Fruit fly (Drosophila melanogaster): ENCODE results near the gene CG14736.

- TF ChIP-seq pan (optimal IDR thresholded peaks at IDR 0.05) (no peak), OdsH (GFP tag; optimal IDR thresholded peaks at IDR 0.05) (no peak), Hnf4 (GFP tag; optimal IDR thresholded peaks at IDR 0.05) (no peak), psq (GFP tag; optimal IDR thresholded peaks at IDR 0.05) (no peak), CG9705 (GFP tag; optimal IDR thresholded peaks at IDR 0.05) (no peak), CrebA (GFP tag; optimal IDR thresholded peaks at IDR 0.05; ENCODE audit: borderline replicate concordance) (no peak), h (GFP tag; optimal IDR thresholded peaks at IDR 0.05) (no peak), N (GFP tag; optimal IDR thresholded peaks at IDR 0.05) (no peak), Myc (optimal IDR thresholded peaks at IDR 0.05) (no peak), sv (GFP tag; optimal IDR thresholded peaks at IDR 0.05) (no peak)
These were observed 8.8 kb downstream of the CG14736 start, which contains the start of gene CG14739 for dm6 chr3R:12049113-12049512.
